Worm (Caenorhabditis elegans): Measurements from ENCODE around the gene C42D4.18.
A peak's percentile ranks its signal among the peaks of the same experiment; 100 is the strongest.

DNA sequence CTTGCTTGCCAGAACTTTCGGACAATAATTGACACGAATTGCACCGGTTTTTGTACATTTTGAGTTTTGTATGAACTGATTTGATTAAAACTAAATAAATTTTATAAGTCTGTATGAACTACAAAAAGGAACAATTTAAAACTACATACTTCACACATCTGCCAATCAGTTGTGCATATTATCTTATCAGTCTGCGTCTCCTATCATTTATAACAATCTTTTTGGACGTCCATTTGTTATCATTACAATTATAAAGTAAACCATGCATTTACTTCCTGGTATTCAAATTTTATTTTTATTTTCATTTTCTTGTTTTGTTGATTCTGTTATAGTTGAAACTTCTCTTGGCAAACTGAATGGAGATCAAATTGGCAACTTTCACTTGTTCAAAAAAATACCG is 13.7 kb downstream of the C42D4.18 start, which contains the start of gene cest-10:
- TF ChIP-seq hlh-26 (GFP tag; conservative IDR thresholded peaks at IDR 0.05) (no peak), dpl-1 (GFP tag; optimal IDR thresholded peaks at IDR 0.05) (no peak), Y53F4B.3 (GFP tag; IDR thresholded peaks at IDR 0.05) (no peak), nfya-1 (tag; optimal IDR thresholded peaks at IDR 0.05; ENCODE audit: borderline replicate concordance, insufficient read depth) (no peak), rec-8 (tag; optimal IDR thresholded peaks at IDR 0.05) (no peak), athp-1 (tag; optimal IDR thresholded peaks at IDR 0.05) (no peak), unc-62 (GFP tag; optimal IDR thresholded peaks at IDR 0.05) (peak; percentile 54), F49E8.2 (tag; optimal IDR thresholded peaks at IDR 0.05; ENCODE audit: insufficient read depth) (no peak), ceh-27 (GFP tag; optimal IDR thresholded peaks at IDR 0.05) (no peak), sea-2 (GFP tag; IDR thresholded peaks at IDR 0.05) (no peak), F57A8.1 (GFP tag; optimal IDR thresholded peaks at IDR 0.05) (no peak), hrde-1 (tag; optimal IDR thresholded peaks at IDR 0.05; ENCODE audit: borderline replicate concordance) (no peak)

Data from whole organism, young adult.